Worm (Caenorhabditis elegans) whole organism, early embryonic: Measurements from ENCODE around the gene F41E6.17.

ENCODE experiments used
- B0310.2 ChIP-seq: sonication (generic microtip); optimal IDR thresholded peaks from 2 replicates; lab custom pipeline; 2016; ENCODE audit warnings: mild to moderate bottlenecking, missing genetic modification characterization, missing compliant biosample characterization
- ama-1 ChIP-seq: fragments of 150-350 bp; optimal IDR thresholded peaks from 2 replicates; lab custom pipeline; 2014
- ceh-13 ChIP-seq: fragments of 200-800 bp; sonication (Bioruptor generic); optimal IDR thresholded peaks from 2 replicates; lab custom pipeline; 2018; ENCODE audit warnings: mild to moderate bottlenecking, missing genetic modification characterization, missing compliant biosample characterization
- ceh-36 ChIP-seq: sonication (generic microtip); optimal IDR thresholded peaks from 2 replicates; lab custom pipeline; 2016; ENCODE audit warnings: missing genetic modification characterization, inconsistent platforms, missing compliant biosample characterization
- flt-1 ChIP-seq: fragments of 200-800 bp; sonication (Bioruptor generic); IDR thresholded peaks from 2 replicates; pipeline ENCODE4 v1.3.6; 2022; ENCODE audit warnings: missing genetic modification characterization, missing compliant biosample characterization
- hmbx-1 ChIP-seq: sonication (generic microtip); optimal IDR thresholded peaks from 2 replicates; lab custom pipeline; 2016; ENCODE audit warnings: mild to moderate bottlenecking, missing genetic modification characterization, missing compliant biosample characterization
- hmg-4 ChIP-seq: fragments of 200-800 bp; sonication (Bioruptor generic); optimal IDR thresholded peaks from 2 replicates; lab custom pipeline; 2018; ENCODE audit warnings: mild to moderate bottlenecking, missing genetic modification characterization, missing compliant biosample characterization
- hnd-1 ChIP-seq: sonication (generic microtip); optimal IDR thresholded peaks from 2 replicates; lab custom pipeline; 2016; ENCODE audit warnings: missing genetic modification characterization, missing compliant biosample characterization
- sea-1 ChIP-seq: fragments of 200-800 bp; sonication (Bioruptor generic); conservative IDR thresholded peaks from 2 replicates; pipeline ENCODE4 v1.3.6; 2022; ENCODE audit warnings: missing genetic modification characterization, missing compliant biosample characterization
- tbx-37 ChIP-seq: fragments of 200-800 bp; sonication (Bioruptor generic); conservative IDR thresholded peaks from 2 replicates; pipeline ENCODE4 v1.3.6; 2022; ENCODE audit warnings: missing genetic modification reagents, missing genetic modification characterization, missing compliant biosample characterization

DNA sequence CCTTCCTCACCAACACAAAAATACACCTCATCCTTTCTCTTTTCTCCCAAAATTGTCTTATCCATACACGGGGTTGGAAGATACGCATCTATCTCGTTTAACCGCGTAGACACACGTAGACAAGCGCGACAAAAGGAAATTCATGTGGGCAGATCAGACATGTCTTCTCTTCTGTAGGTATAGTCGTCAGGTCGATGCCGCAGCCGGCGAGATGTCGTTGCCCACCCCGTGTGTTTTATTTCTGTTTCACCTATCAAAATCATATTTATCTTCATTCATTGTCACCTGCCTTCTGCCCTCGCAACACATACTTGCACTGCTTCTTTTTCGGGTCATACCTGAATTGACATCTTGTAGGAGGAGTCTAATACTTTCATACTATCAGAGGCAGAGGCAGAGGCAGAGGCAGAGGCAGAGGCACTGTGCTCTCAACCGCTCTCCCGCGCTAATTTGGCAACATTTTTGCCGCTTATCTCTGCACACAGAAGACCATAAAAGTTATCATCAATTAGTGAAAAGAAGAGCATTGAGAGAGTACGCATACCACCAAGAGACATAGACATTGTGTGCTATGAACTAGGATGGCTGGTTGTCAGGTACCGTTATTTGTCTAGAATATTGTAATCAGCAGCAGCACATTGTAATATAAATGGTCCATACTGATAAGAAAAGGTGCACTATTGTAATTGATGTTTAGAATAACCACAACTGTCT is 37.5 kb downstream of the F41E6.17 start:
- TF ChIP-seq ceh-36 (tag; lab: Kevin White, UChicago) (no peak), ama-1 (no peak), B0310.2 (no peak), ceh-13 (GFP tag; lab: Kevin White, UChicago) (no peak), tbx-37 (GFP tag; lab: Robert Waterston, UW) (no peak), hmg-4 (peak; percentile 18), flt-1 (GFP tag; lab: Robert Waterston, UW) (no peak), hnd-1 (tag; lab: Kevin White, UChicago) (no peak), sea-1 (no peak), hmbx-1 (tag; lab: Kevin White, UChicago) (no peak)
